Fruit fly (Drosophila melanogaster): ENCODE measurements around the gene Gr39a.

DNA sequence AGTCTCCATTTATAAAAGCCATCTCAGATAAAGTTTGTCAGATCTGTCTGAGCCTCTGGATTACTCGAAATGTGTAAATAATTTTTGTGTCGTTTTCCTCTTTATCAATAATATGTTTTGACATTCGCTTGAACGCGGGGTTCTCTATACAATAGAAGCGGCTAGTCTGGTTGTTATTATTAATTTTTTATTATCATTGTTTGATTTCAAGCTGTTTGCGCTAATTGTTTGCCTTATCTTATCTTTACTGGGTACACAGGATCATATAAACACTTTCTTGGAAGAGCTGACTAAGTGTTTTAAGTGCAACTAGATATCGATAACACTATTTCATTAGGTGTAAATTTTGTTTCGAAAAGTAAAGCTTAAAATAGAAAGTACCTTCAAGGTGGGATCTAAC is 22.4 kb upstream of the Gr39a start:
- TF ChIP-seq psq (optimal IDR thresholded peaks at IDR 0.05) (no peak), Sin3A (optimal IDR thresholded peaks at IDR 0.05) (no peak), ttk (optimal IDR thresholded peaks at IDR 0.05) (no peak), h (optimal IDR thresholded peaks at IDR 0.05) (no peak)
